Fruit fly (Drosophila melanogaster): ENCODE data around the gene CG16854.

CG16854 gene

dm6 chr2L:11091111-11091510, 4.6 kb downstream of the CG16854 start, which contains the start of gene Wdr59:
TSS of gene Wdr59 (plus strand) at chr2L:11091444.
- TF ChIP-seq Dll (optimal IDR thresholded peaks at IDR 0.05) (no peak), psq (optimal IDR thresholded peaks at IDR 0.05) (no peak), pan (optimal IDR thresholded peaks at IDR 0.05) (no peak), CG8478 (optimal IDR thresholded peaks at IDR 0.05) (no peak), EcR (GFP tag; optimal IDR thresholded peaks at IDR 0.05) (no peak), usp (GFP tag; optimal IDR thresholded peaks at IDR 0.05) (no peak)

dm6 chr2L:11100516-11101061, 14.1 kb downstream of the CG16854 start, which contains the start of gene Ge-1:
TSS of gene Ge-1 (minus strand) at chr2L:11100888.
- TF ChIP-seq EcR (GFP tag; optimal IDR thresholded peaks at IDR 0.05) (no peak), Dll (optimal IDR thresholded peaks at IDR 0.05) (no peak), CG8478 (optimal IDR thresholded peaks at IDR 0.05) (no peak), psq (optimal IDR thresholded peaks at IDR 0.05) (no peak), pan (optimal IDR thresholded peaks at IDR 0.05) (no peak), usp (GFP tag; optimal IDR thresholded peaks at IDR 0.05) (no peak)

dm6 chr2L:11105320-11105719, 18.8 kb downstream of the CG16854 start:
- no peak for TF ChIP-seq EcR (GFP tag; optimal IDR thresholded peaks at IDR 0.05)
- TF ChIP-seq pan (optimal IDR thresholded peaks at IDR 0.05): no peak
- TF ChIP-seq CG8478 (optimal IDR thresholded peaks at IDR 0.05): no peak

- no peak for TF ChIP-seq pan (optimal IDR thresholded peaks at IDR 0.05)
- TF ChIP-seq psq (optimal IDR thresholded peaks at IDR 0.05): no peak
- TF ChIP-seq CG8478 (optimal IDR thresholded peaks at IDR 0.05): no peak
- TF ChIP-seq usp (GFP tag; optimal IDR thresholded peaks at IDR 0.05): no peak
- no peak for TF ChIP-seq EcR (GFP tag; optimal IDR thresholded peaks at IDR 0.05)
- no peak for TF ChIP-seq Dll (optimal IDR thresholded peaks at IDR 0.05)
These were observed 20.0 kb downstream of the CG16854 start, which contains the start of gene Reps for dm6 chr2L:11106562-11106962. TSS of gene Reps (minus strand) at chr2L:11106645.

dm6 chr2L:11113011-11113528, 26.5 kb downstream of the CG16854 start, which contains the start of gene Idua:
TSS of gene Idua (minus strand) at chr2L:11113061.
- TF ChIP-seq psq (optimal IDR thresholded peaks at IDR 0.05) (no peak), usp (GFP tag; optimal IDR thresholded peaks at IDR 0.05) (no peak), Dll (optimal IDR thresholded peaks at IDR 0.05) (no peak), CG8478 (optimal IDR thresholded peaks at IDR 0.05) (no peak), EcR (GFP tag; optimal IDR thresholded peaks at IDR 0.05) (no peak), pan (optimal IDR thresholded peaks at IDR 0.05) (no peak)

dm6 chr2L:11113714-11114113, 27.2 kb downstream of the CG16854 start, which contains the start of gene Gr32a:
TSS of gene Gr32a (plus strand) at chr2L:11114014.
- TF ChIP-seq EcR (GFP tag; optimal IDR thresholded peaks at IDR 0.05): no peak
- TF ChIP-seq pan (optimal IDR thresholded peaks at IDR 0.05): no peak
- TF ChIP-seq psq (optimal IDR thresholded peaks at IDR 0.05): no peak
- no peak for TF ChIP-seq Dll (optimal IDR thresholded peaks at IDR 0.05)
- no peak for TF ChIP-seq usp (GFP tag; optimal IDR thresholded peaks at IDR 0.05)
- TF ChIP-seq CG8478 (optimal IDR thresholded peaks at IDR 0.05): no peak

- TF ChIP-seq pan (optimal IDR thresholded peaks at IDR 0.05) (no peak), EcR (GFP tag; optimal IDR thresholded peaks at IDR 0.05) (no peak), usp (GFP tag; optimal IDR thresholded peaks at IDR 0.05) (no peak), psq (optimal IDR thresholded peaks at IDR 0.05) (no peak), Dll (optimal IDR thresholded peaks at IDR 0.05) (no peak)
These were observed 33.5 kb downstream of the CG16854 start, which contains the start of gene CG6230 for dm6 chr2L:11119966-11120517. TSS of gene CG6230 (minus strand) at chr2L:11120319.

- TF ChIP-seq EcR (GFP tag; optimal IDR thresholded peaks at IDR 0.05) (no peak), CG8478 (optimal IDR thresholded peaks at IDR 0.05) (no peak), usp (GFP tag; optimal IDR thresholded peaks at IDR 0.05) (no peak), Dll (optimal IDR thresholded peaks at IDR 0.05) (no peak), psq (optimal IDR thresholded peaks at IDR 0.05) (no peak), pan (optimal IDR thresholded peaks at IDR 0.05) (no peak)
These were observed 35.1 kb downstream of the CG16854 start, which contains the start of gene Dnaaf4 for dm6 chr2L:11121614-11122013. TSS of gene Dnaaf4 (minus strand) at chr2L:11121714.

- TF ChIP-seq CG8478 (optimal IDR thresholded peaks at IDR 0.05): no peak
- no peak for TF ChIP-seq EcR (GFP tag; optimal IDR thresholded peaks at IDR 0.05)
- no peak for TF ChIP-seq pan (optimal IDR thresholded peaks at IDR 0.05)
- no peak for TF ChIP-seq psq (optimal IDR thresholded peaks at IDR 0.05)
- TF ChIP-seq Dll (optimal IDR thresholded peaks at IDR 0.05): no peak
- no peak for TF ChIP-seq usp (GFP tag; optimal IDR thresholded peaks at IDR 0.05)
These were observed 37.0 kb downstream of the CG16854 start, which contains the start of the genes Csl4 and Nup160 for dm6 chr2L:11123499-11123898. TSS of gene Csl4 (minus strand) at chr2L:11123567. TSS of gene Nup160 (plus strand) at chr2L:11123777.

- TF ChIP-seq psq (optimal IDR thresholded peaks at IDR 0.05): no peak
- TF ChIP-seq pan (optimal IDR thresholded peaks at IDR 0.05): no peak
- TF ChIP-seq Dll (optimal IDR thresholded peaks at IDR 0.05): no peak
- no peak for TF ChIP-seq CG8478 (optimal IDR thresholded peaks at IDR 0.05)
- TF ChIP-seq EcR (GFP tag; optimal IDR thresholded peaks at IDR 0.05): no peak
- no peak for TF ChIP-seq usp (GFP tag; optimal IDR thresholded peaks at IDR 0.05)
These were observed 43.9 kb downstream of the CG16854 start, which contains the start of the genes RfC38 and CG4751 for dm6 chr2L:11130151-11131008. TSS of gene RfC38 (minus strand) at chr2L:11130645. TSS of gene CG4751 (plus strand) at chr2L:11130737.

- TF ChIP-seq EcR (GFP tag; optimal IDR thresholded peaks at IDR 0.05) (no peak), usp (GFP tag; optimal IDR thresholded peaks at IDR 0.05) (no peak), Dll (optimal IDR thresholded peaks at IDR 0.05) (no peak), psq (optimal IDR thresholded peaks at IDR 0.05) (no peak), CG8478 (optimal IDR thresholded peaks at IDR 0.05) (no peak), pan (optimal IDR thresholded peaks at IDR 0.05) (no peak)
These were observed 49.6 kb downstream of the CG16854 start, which contains the start of gene hgo for dm6 chr2L:11136093-11136492. TSS of gene hgo (plus strand) at chr2L:11136393.

Data from whole organism.